Worm (Caenorhabditis elegans): ENCODE data around the gene dyn-1.

The dyn-1 gene

ce11 chrX:15557849-15558248 is 10.8 kb upstream of the dyn-1 start, which contains the start of gene lron-3:
TSS of gene lron-3 (minus strand) at chrX:15557949.
- TF ChIP-seq fos-1 (tag; optimal IDR thresholded peaks at IDR 0.05): no peak
- no peak for TF ChIP-seq tbx-2 (tag; optimal IDR thresholded peaks at IDR 0.05)
- no peak for TF ChIP-seq fkh-2 (tag; optimal IDR thresholded peaks at IDR 0.05)
- no peak for TF ChIP-seq lin-39 (tag; optimal IDR thresholded peaks at IDR 0.05)
- no peak for TF ChIP-seq ceh-16 (tag; optimal IDR thresholded peaks at IDR 0.05)
- TF ChIP-seq ceh-82 (tag; optimal IDR thresholded peaks at IDR 0.05): no peak

- TF ChIP-seq snpc-4 (tag; optimal IDR thresholded peaks at IDR 0.05): peak; percentile 40
- no peak for TF ChIP-seq ama-1 (optimal IDR thresholded peaks at IDR 0.05)
These were observed 9.2 kb upstream of the dyn-1 start for ce11 chrX:15559473-15559872.

- TF ChIP-seq nhr-11 (tag; optimal IDR thresholded peaks at IDR 0.05) (no peak), snpc-4 (tag; optimal IDR thresholded peaks at IDR 0.05) (no peak), nfya-1 (tag; optimal IDR thresholded peaks at IDR 0.05; ENCODE audit: insufficient read depth) (peak; percentile 16), ztf-11 (tag; optimal IDR thresholded peaks at IDR 0.05) (no peak), skn-1 (tag; optimal IDR thresholded peaks at IDR 0.05) (no peak), mml-1 (tag; optimal IDR thresholded peaks at IDR 0.05) (no peak), nhr-25 (tag; optimal IDR thresholded peaks at IDR 0.05) (no peak), hmg-11 (tag; optimal IDR thresholded peaks at IDR 0.05) (no peak), elt-1 (tag; optimal IDR thresholded peaks at IDR 0.05) (no peak), lin-39 (tag; optimal IDR thresholded peaks at IDR 0.05) (peak; percentile 59), zag-1 (tag; optimal IDR thresholded peaks at IDR 0.05) (no peak)
These were observed 4.4 kb upstream of the dyn-1 start for ce11 chrX:15564338-15564737.

ce11 chrX:15566640-15567039 is 2.0 kb upstream of the dyn-1 start:
- TF ChIP-seq snpc-4 (tag; optimal IDR thresholded peaks at IDR 0.05) (peak; percentile 22), hmg-11 (tag; optimal IDR thresholded peaks at IDR 0.05) (peak; percentile 87), nhr-237 (tag; optimal IDR thresholded peaks at IDR 0.05) (no peak), lin-39 (tag; optimal IDR thresholded peaks at IDR 0.05) (peak; percentile 67), nhr-12 (tag; optimal IDR thresholded peaks at IDR 0.05) (no peak), lsy-12 (tag; optimal IDR thresholded peaks at IDR 0.05) (peak; percentile 11), fkh-10 (GFP tag; optimal IDR thresholded peaks at IDR 0.05) (peak; percentile 51), sea-2 (GFP tag; optimal IDR thresholded peaks at IDR 0.05) (peak; percentile 59), tbx-2 (tag; optimal IDR thresholded peaks at IDR 0.05) (no peak), fkh-2 (tag; optimal IDR thresholded peaks at IDR 0.05) (no peak), nfya-1 (tag; optimal IDR thresholded peaks at IDR 0.05; ENCODE audit: insufficient read depth) (peak; percentile 67)

- TF ChIP-seq egl-5 (tag; optimal IDR thresholded peaks at IDR 0.05) (no peak), tbx-2 (tag; optimal IDR thresholded peaks at IDR 0.05) (no peak), nhr-12 (tag; optimal IDR thresholded peaks at IDR 0.05) (no peak), fkh-2 (tag; optimal IDR thresholded peaks at IDR 0.05) (no peak), ZK546.5 (tag; optimal IDR thresholded peaks at IDR 0.05) (no peak), zag-1 (tag; optimal IDR thresholded peaks at IDR 0.05) (no peak), lin-15B (tag; optimal IDR thresholded peaks at IDR 0.05) (no peak), nhr-11 (tag; optimal IDR thresholded peaks at IDR 0.05) (no peak), R02D3.7 (tag; optimal IDR thresholded peaks at IDR 0.05) (no peak), daf-12 (tag; optimal IDR thresholded peaks at IDR 0.05) (no peak), lsy-12 (tag; optimal IDR thresholded peaks at IDR 0.05) (no peak), sea-2 (GFP tag; optimal IDR thresholded peaks at IDR 0.05) (no peak), lin-39 (tag; optimal IDR thresholded peaks at IDR 0.05) (no peak), nfya-1 (tag; optimal IDR thresholded peaks at IDR 0.05; ENCODE audit: insufficient read depth) (no peak), ceh-16 (tag; optimal IDR thresholded peaks at IDR 0.05) (no peak)
These were observed 943 bp downstream of the dyn-1 start for ce11 chrX:15569633-15570032.

ce11 chrX:15572021-15572420 is 3.3 kb downstream of the dyn-1 start:
- TF ChIP-seq egl-27 (tag; optimal IDR thresholded peaks at IDR 0.05) (no peak), ceh-16 (tag; optimal IDR thresholded peaks at IDR 0.05) (no peak), ceh-28 (tag; optimal IDR thresholded peaks at IDR 0.05) (no peak), ztf-4 (tag; optimal IDR thresholded peaks at IDR 0.05) (no peak), snpc-4 (tag; optimal IDR thresholded peaks at IDR 0.05) (no peak), nhr-12 (tag; optimal IDR thresholded peaks at IDR 0.05) (no peak), nhr-77 (tag; optimal IDR thresholded peaks at IDR 0.05) (no peak), elt-1 (tag; optimal IDR thresholded peaks at IDR 0.05) (no peak), jun-1 (tag; optimal IDR thresholded peaks at IDR 0.05) (no peak), sea-2 (GFP tag; optimal IDR thresholded peaks at IDR 0.05) (no peak), ceh-9 (tag; optimal IDR thresholded peaks at IDR 0.05) (no peak), egl-5 (tag; optimal IDR thresholded peaks at IDR 0.05) (no peak), hmg-11 (tag; optimal IDR thresholded peaks at IDR 0.05) (no peak), nhr-67 (tag; optimal IDR thresholded peaks at IDR 0.05) (no peak), pqm-1 (tag; optimal IDR thresholded peaks at IDR 0.05) (no peak), R02D3.7 (tag; optimal IDR thresholded peaks at IDR 0.05) (no peak), tbx-2 (tag; optimal IDR thresholded peaks at IDR 0.05) (no peak), nfya-1 (tag; optimal IDR thresholded peaks at IDR 0.05; ENCODE audit: insufficient read depth) (no peak), fos-1 (tag; optimal IDR thresholded peaks at IDR 0.05) (no peak)

Measured in whole organism, L3 larva.